Fruit fly (Drosophila melanogaster): ENCODE measurements around the gene Cyp28a5.

Cyp28a5 gene

dm6 chr2L:14025485-14025933 lies 48.4 kb downstream of the Cyp28a5 start (continued):
- TF ChIP-seq Oli (tag; optimal IDR thresholded peaks at IDR 0.05), result no peak
- TF ChIP-seq ken (GFP tag; IDR thresholded peaks at IDR 0.05), result 0 out of 3 replicates have a peak, but pooled peaks have one; percentile 13
- TF ChIP-seq Blimp-1 (GFP tag; optimal IDR thresholded peaks at IDR 0.05), result peak; percentile 53
- no peak for TF ChIP-seq CG2202 (tag; optimal IDR thresholded peaks at IDR 0.05)
- peak; percentile 96 for TF ChIP-seq CG31224 (GFP tag; IDR thresholded peaks at IDR 0.05)
- TF ChIP-seq vnd (GFP tag; IDR thresholded peaks at IDR 0.05; ENCODE audit: partially characterized antibody), result no peak
- no peak for TF ChIP-seq CG9609 (GFP tag; optimal IDR thresholded peaks at IDR 0.05)
- TF ChIP-seq CG1602 (GFP tag; optimal IDR thresholded peaks at IDR 0.05), result no peak
- no peak for TF ChIP-seq CG7372 (GFP tag; IDR thresholded peaks at IDR 0.05)
- TF ChIP-seq CG4360 (GFP tag; IDR thresholded peaks at IDR 0.05), result 0 out of 2 replicates have a peak, but pooled peaks have one; percentile 46
- no peak for TF ChIP-seq caup (GFP tag; optimal IDR thresholded peaks at IDR 0.05; ENCODE audit: severe bottlenecking)
- peak; percentile 57; the same call in 1 of the 2 replicates for TF ChIP-seq CG32767 (GFP tag; IDR thresholded peaks at IDR 0.05)
- TF ChIP-seq CG43689 (GFP tag; IDR thresholded peaks at IDR 0.05), result no peak
- no peak for TF ChIP-seq Hmx (GFP tag; optimal IDR thresholded peaks at IDR 0.05)
- peak; percentile 46; the same call in 1 of the 3 replicates for TF ChIP-seq CG14860 (GFP tag; IDR thresholded peaks at IDR 0.05; ENCODE audit: partially characterized antibody)

dm6 chr2L:14026778-14027177 lies 49.7 kb downstream of the Cyp28a5 start, which contains the start of gene hll:
hll (plus strand) TSS chr2L:14027001.
- TF ChIP-seq twi (tag; optimal IDR thresholded peaks at IDR 0.05), result peak; percentile 64
- no peak for TF ChIP-seq ham (GFP tag; IDR thresholded peaks at IDR 0.05)
